Worm (Caenorhabditis elegans): ENCODE results near the gene Y9C2UA.1.
A peak's percentile ranks its signal among the peaks of the same experiment; 100 is the strongest.

The Y9C2UA.1 gene

DNA sequence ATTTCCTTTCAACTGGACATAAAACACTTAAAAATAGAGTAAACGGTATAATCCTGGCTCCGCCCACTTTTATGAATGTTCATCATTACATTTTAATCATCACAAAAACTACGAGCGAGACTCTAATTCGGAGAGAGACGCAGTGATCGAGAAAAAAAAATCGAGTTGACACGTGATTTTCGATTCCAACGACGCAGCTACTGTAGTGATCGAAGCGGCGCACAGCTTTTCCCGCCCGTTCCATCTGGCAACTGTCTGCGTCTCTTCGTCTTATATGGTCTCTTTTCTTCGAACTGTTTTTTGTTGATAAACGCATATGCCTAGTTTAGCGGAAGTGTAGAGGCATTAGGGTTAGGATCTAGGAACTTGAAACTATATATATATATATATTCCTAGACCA, 25.7 kb upstream of the Y9C2UA.1 start:
- TF ChIP-seq him-1 (tag; optimal IDR thresholded peaks at IDR 0.05) (no peak), dao-5 (tag; optimal IDR thresholded peaks at IDR 0.05) (no peak), W03F9.2 (tag; optimal IDR thresholded peaks at IDR 0.05) (no peak)

DNA sequence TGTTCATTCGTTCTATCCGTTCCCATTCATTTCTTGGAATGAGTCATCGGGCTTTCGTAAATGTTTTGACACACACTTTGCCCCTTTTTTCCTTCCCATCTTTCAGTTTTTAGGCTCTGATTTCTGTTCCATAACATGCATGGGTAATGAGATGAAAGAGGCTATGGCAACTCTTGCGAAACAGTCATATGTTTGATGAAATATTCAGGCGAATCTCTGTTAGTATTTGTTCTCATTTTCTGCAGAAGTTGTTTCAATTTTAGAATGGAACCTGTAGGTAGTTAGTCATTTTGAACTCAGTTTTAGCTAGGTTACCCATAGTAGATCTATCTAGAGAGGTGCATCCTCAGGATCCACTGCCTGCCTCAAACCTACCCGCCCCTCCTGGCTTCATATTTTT, 24.5 kb upstream of the Y9C2UA.1 start:
- TF ChIP-seq W03F9.2 (tag; optimal IDR thresholded peaks at IDR 0.05) (no peak), him-1 (tag; optimal IDR thresholded peaks at IDR 0.05) (no peak), dao-5 (tag; optimal IDR thresholded peaks at IDR 0.05) (no peak)

DNA sequence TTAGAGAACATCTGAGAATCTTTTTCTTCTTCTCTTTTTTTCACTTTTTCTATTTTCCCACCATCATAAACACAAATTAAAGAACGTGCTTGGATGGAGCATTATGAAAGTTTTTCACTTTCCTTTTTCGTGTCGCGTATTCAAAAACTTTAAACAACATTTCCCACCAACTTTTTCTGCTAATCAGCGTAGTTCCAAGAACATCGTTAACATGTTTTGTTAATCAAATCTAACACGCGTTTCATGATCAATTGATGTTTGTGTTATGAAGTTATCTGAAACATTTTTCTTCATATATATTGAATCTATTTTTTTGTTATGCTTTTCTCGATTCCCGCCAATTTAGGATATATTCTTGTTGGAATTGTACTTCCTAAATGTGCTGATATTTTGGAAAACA, 23.8 kb upstream of the Y9C2UA.1 start:
- TF ChIP-seq dao-5 (tag; optimal IDR thresholded peaks at IDR 0.05) (no peak), W03F9.2 (tag; optimal IDR thresholded peaks at IDR 0.05) (no peak), him-1 (tag; optimal IDR thresholded peaks at IDR 0.05) (no peak)

DNA sequence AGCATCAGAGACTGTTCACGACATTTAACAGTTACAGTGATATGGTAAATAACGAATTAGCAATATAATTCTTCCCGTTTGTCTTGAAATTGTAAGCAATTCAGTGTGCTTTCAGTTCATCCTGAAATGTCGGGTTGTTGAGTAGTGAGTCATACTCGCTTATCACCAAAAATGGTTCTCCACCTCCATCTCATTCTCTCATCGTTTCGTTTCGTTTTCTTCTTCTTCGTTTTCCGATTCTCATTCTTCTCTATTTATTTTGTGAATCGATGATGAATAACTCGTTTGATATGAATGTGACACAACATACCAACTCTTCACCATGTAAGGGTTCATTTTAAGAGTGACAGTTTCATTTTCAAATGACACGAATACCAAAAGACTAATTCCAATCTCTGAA, 23.0 kb upstream of the Y9C2UA.1 start:
- TF ChIP-seq him-1 (tag; optimal IDR thresholded peaks at IDR 0.05) (no peak), dao-5 (tag; optimal IDR thresholded peaks at IDR 0.05) (no peak), W03F9.2 (tag; optimal IDR thresholded peaks at IDR 0.05) (no peak)

DNA sequence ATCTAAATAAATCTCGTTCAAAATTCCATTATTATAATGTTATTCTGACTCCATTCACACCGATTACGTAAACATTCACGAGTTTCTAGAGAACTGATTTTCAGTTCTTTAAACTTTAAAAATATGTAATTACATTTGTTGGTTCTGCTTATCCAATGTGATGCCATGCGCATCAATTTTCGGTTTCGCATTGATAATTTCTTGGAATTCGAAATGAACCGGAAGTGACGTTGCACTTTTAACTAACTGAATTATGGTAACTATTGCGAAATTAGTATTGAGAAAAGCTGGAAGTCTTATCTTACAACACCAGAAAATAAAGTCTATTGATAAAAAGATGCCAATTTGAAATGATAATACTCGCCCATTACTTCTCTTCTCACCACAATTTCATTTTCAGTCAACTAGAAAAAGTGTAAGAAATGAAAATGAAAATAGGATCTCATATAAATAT, 21.6 kb upstream of the Y9C2UA.1 start:
- TF ChIP-seq him-1 (tag; optimal IDR thresholded peaks at IDR 0.05) (no peak), W03F9.2 (tag; optimal IDR thresholded peaks at IDR 0.05) (no peak), dao-5 (tag; optimal IDR thresholded peaks at IDR 0.05) (no peak)

DNA sequence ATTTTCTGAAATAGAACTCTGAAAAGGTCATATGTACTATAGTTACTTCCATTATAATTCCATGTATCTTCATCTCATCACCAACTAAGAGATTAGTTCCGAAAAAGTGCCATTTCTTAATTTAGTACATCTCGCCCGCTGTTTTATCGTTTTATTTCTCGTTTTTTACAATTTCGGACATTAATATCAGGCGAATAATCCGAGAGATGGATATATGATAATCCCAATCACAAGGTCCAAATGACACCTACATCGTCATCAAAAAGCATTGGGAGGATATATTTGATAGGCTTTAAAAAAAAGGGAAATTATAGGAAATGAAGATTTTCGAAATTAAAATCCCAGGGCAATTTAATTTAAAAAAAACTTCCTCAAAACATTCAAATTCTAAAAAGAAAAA, 19.1 kb upstream of the Y9C2UA.1 start:
- TF ChIP-seq dao-5 (tag; optimal IDR thresholded peaks at IDR 0.05) = no peak
- no peak for TF ChIP-seq him-1 (tag; optimal IDR thresholded peaks at IDR 0.05)

DNA sequence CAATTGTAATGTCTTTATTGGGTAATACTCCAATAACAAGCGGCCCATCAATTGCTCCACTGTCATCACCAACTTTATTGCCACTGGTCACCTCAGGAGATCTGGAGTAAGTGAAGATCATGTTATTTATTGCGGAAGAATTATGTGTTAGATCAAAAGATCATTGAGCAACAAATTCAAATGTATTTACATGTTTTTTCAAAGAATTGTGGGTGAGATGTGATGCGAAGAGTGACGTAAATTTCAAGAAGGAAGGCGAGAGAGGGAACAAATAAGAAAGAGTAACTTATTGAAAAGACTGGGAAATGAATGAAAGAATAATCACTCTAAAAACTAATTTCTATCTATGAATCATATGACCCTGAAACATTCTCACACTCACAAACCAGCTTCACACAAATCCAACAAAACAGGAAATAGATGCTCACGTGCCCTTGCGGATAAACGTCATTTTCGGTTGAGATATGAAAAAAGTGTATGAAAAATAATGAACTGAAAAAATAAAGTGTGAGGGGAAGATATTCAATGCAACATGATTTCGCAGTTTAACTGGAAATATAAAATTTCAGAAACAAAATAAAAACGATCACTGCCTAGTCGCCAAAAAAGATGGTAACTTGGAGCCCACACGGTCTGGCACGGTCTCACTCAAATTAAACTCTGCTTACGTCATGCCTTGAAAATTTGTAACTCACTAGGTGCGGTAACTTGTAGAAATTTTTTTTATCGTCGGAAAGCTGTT, 18.5 kb upstream of the Y9C2UA.1 start:
- no peak for TF ChIP-seq him-1 (tag; optimal IDR thresholded peaks at IDR 0.05)
- no peak for TF ChIP-seq dao-5 (tag; optimal IDR thresholded peaks at IDR 0.05)
- TF ChIP-seq W03F9.2 (tag; optimal IDR thresholded peaks at IDR 0.05) = no peak

DNA sequence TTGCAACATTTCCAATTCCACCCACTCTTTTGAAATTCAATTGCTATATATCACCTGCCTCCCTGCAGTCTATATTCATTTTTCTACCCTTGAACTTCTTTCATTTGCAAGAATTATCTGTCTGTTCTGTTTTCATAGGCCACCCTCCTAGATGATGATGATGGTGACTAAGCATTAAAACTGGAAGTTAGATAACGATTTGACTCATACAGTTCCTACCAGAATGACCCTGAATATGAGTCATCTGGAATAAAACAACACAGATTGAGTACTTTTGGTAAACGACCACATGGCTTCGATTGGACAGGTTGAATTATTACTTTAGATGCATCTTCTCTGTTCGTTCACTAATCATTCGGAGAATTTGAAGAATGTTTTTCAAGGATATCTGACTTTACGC, 15.1 kb upstream of the Y9C2UA.1 start:
- TF ChIP-seq him-1 (tag; optimal IDR thresholded peaks at IDR 0.05) (no peak), W03F9.2 (tag; optimal IDR thresholded peaks at IDR 0.05) (no peak), dao-5 (tag; optimal IDR thresholded peaks at IDR 0.05) (no peak)

DNA sequence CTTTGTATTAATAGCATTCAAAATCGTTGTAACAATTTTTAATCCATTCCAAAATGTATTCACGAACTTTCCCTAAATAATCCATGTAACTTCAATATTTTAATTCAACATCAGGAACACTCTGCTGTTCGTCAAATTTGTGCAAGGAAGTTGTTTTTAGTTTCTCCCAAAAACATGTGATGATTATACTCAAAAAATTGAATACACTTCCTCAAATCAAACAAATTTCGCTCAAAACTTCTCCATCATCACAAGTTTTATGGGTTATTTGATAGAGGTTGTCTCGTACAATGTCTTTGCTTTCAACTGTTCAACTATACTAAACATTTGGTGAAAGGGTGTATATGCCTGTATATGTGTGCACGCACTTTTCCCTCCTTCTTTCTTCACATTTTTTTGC, 14.4 kb upstream of the Y9C2UA.1 start:
- no peak for TF ChIP-seq W03F9.2 (tag; optimal IDR thresholded peaks at IDR 0.05)

DNA sequence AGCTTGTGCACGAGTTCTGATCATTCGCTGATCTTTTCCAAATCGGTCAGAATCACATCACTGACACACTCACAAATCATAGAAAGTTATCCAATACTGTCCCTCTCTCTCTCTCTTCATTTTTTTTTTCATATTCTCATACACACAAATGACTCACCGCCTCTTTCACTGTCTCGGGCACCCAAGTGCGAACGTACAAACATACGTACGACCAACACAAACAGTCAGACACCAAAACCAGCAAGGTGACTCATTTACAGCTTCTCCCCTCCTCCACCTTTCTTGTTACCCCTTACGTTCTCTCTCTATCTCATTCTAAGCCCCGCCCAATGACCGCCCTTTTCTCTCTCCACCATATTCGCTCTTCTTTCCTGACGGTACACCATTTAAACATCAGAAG, 12.5 kb upstream of the Y9C2UA.1 start:
- no peak for TF ChIP-seq W03F9.2 (tag; optimal IDR thresholded peaks at IDR 0.05)
- TF ChIP-seq dao-5 (tag; optimal IDR thresholded peaks at IDR 0.05) = no peak
- no peak for TF ChIP-seq him-1 (tag; optimal IDR thresholded peaks at IDR 0.05)

DNA sequence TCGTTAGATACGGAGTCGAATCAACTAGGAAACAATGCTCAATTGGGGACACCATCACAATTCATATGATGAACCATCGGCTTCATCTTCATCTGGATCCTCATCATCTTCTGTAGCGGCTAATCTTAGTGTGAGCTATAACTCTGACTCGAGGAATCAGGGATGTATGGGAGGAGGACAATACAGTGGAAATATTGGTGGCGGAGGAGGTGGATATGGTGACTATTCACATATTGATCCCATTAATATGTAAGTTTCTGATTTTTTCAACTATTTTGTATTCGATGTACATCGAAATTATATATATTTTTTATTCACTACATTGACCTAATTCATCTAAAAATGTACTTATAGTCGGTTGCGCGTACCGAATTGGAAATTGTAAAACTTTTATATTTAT, 12.1 kb upstream of the Y9C2UA.1 start:
- no peak for TF ChIP-seq W03F9.2 (tag; optimal IDR thresholded peaks at IDR 0.05)
- no peak for TF ChIP-seq him-1 (tag; optimal IDR thresholded peaks at IDR 0.05)
- TF ChIP-seq dao-5 (tag; optimal IDR thresholded peaks at IDR 0.05) = no peak

DNA sequence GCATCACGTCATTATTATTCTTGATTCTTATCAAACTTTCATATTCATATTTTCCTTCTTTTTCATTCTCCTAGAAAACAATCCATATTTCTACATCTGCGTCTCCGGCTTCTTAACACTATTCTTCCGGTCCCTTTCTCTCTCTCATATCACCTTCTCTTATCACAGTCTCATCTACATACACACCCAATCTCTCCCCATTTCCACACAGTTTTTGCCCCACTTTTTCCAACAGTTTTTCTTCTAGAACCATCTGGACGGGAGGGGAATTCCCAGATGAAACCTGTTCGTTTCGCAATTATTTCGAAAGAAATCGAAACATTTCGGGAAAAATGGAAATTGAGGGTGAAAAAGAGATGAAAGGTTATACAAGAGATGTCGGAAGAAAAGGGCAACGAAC, 11.3 kb upstream of the Y9C2UA.1 start:
- peak; percentile 6 for TF ChIP-seq W03F9.2 (tag; optimal IDR thresholded peaks at IDR 0.05)
- no peak for TF ChIP-seq him-1 (tag; optimal IDR thresholded peaks at IDR 0.05)

DNA sequence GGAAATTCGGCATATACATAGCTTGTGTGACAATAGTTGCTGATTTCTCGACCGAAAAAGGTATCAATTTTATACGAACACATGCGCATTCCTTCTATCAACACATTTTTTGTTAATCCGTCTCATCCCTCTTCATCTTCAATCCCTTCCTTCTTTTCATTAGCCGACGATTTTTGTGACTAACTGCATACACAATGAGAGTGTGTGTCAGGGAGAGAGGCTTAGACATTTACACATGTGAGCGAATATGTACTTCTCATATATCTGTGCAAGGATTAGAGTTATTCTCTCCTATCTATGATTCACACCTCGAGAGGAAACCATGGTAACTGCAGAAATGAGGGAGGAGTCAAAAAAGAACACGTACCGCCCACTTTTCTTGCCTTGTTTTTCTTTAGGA, 9.1 kb upstream of the Y9C2UA.1 start:
- TF ChIP-seq W03F9.2 (tag; optimal IDR thresholded peaks at IDR 0.05) (no peak), him-1 (tag; optimal IDR thresholded peaks at IDR 0.05) (no peak), dao-5 (tag; optimal IDR thresholded peaks at IDR 0.05) (no peak)

DNA sequence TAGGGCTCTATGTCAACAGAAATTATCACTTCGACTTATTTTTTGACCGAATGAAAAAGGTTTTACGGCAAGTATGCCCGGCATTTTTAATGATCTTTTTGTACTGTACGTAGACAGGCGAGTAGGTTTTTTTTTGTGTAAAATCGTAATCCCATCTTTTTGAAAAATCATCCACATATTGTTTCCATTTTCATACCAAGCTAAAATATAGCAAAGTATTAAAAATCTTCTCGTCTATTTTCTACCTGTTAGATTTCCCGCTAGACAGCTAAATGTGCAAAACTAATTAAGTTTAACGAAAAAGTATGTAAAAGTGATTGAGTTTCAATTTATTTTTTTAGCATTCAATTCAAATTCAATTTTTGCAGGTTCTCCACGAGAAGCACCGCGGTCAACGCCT, 8.1 kb upstream of the Y9C2UA.1 start, which contains the start of gene C16D2.1:
Gene C16D2.1 (plus strand): TSS at position 301 of the 400 bp plus-strand sequence.
- no peak for TF ChIP-seq dao-5 (tag; optimal IDR thresholded peaks at IDR 0.05)
- no peak for TF ChIP-seq W03F9.2 (tag; optimal IDR thresholded peaks at IDR 0.05)
- no peak for TF ChIP-seq him-1 (tag; optimal IDR thresholded peaks at IDR 0.05)

DNA sequence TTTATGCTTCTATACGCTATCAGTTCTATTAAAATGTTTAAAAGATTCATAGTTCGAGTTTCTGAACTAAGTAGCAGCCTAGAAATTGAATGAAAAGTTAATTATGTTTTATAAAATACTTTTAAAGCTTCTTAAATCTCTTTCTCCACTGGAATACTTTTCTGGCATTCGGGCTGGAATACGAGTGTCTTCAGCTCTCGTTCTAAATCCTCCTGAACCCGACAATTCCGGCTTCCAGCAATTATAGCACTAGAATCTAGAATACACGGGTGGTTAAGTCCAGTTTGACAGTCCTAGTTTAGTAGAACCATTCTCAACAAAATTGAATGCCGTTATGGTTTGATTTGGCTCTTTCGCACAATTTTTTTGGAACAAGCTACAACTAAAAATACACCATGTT, 7.1 kb upstream of the Y9C2UA.1 start:
- TF ChIP-seq W03F9.2 (tag; optimal IDR thresholded peaks at IDR 0.05) (no peak), dao-5 (tag; optimal IDR thresholded peaks at IDR 0.05) (no peak), him-1 (tag; optimal IDR thresholded peaks at IDR 0.05) (no peak)

Measured in whole organism, L4/young adult.